Worm (Caenorhabditis elegans) whole organism, young adult: ENCODE data around the gene lido-18.

ENCODE experiments used
- D2030.7 ChIP-seq: fragments of 200-800 bp; sonication (Bioruptor generic); IDR thresholded peaks from 2 replicates; pipeline ENCODE4 v1.3.6; 2022; ENCODE audit warnings: missing genetic modification reagents, missing genetic modification characterization, missing compliant biosample characterization
- F33H1.4 ChIP-seq: fragments of 200-800 bp; sonication (Bioruptor generic); IDR thresholded peaks from 2 replicates; pipeline ENCODE4 v1.3.6; 2022; ENCODE audit warnings: missing genetic modification reagents, missing genetic modification characterization, missing compliant biosample characterization
- F37B4.10 ChIP-seq: fragments of 200-800 bp; sonication (Bioruptor generic); IDR thresholded peaks from 2 replicates; pipeline ENCODE4 v1.3.6; 2022; ENCODE audit warnings: missing genetic modification characterization, missing compliant biosample characterization
- F49E8.2 ChIP-seq: sonication (generic microtip); optimal IDR thresholded peaks from 3 replicates; lab custom pipeline; 2017; ENCODE audit warnings: missing genetic modification characterization, mild to moderate bottlenecking, missing compliant biosample characterization, antibody characterized with exemption, moderate library complexity; ENCODE audit not compliant: insufficient read depth
- F55B11.4 ChIP-seq: sonication (generic microtip); optimal IDR thresholded peaks from 2 replicates; lab custom pipeline; 2016; ENCODE audit warnings: missing compliant biosample characterization, missing genetic modification characterization, borderline replicate concordance; ENCODE audit not compliant: insufficient read depth
- T26A5.8 ChIP-seq: sonication (generic microtip); optimal IDR thresholded peaks from 2 replicates; lab custom pipeline; 2016; ENCODE audit warnings: missing genetic modification characterization, missing compliant biosample characterization
- aptf-3 ChIP-seq: fragments of 200-800 bp; sonication (Bioruptor generic); IDR thresholded peaks from 2 replicates; pipeline ENCODE4 v1.3.6; 2022; ENCODE audit warnings: missing genetic modification characterization, missing compliant biosample characterization
- attf-5 ChIP-seq: fragments of 200-800 bp; sonication (Bioruptor generic); optimal IDR thresholded peaks from 2 replicates; lab custom pipeline; 2018; ENCODE audit warnings: mild to moderate bottlenecking, missing genetic modification characterization, missing compliant biosample characterization
- bed-1 ChIP-seq: fragments of 200-800 bp; sonication (Bioruptor generic); IDR thresholded peaks from 2 replicates; pipeline ENCODE4 v1.3.6; 2022; ENCODE audit warnings: missing genetic modification reagents, missing genetic modification characterization, missing compliant biosample characterization
- cebp-1 ChIP-seq, 2 experiments: fragments of 200-800 bp in 1 of 2; sonication (Bioruptor generic) in 1 of 2; sonication (generic microtip) in 1 of 2; IDR thresholded peaks in 1 of 2; optimal IDR thresholded peaks in 1 of 2; 2 replicates each; pipeline versions ENCODE4 v1.3.6 to Lab custom; 2017 to 2022; ENCODE audit warnings: missing compliant biosample characterization in 2 of 2, missing genetic modification characterization in 2 of 2, mild to moderate bottlenecking in 1 of 2, missing genetic modification reagents in 1 of 2, moderate library complexity in 1 of 2
- ceh-58 ChIP-seq: fragments of 200-800 bp; sonication (Bioruptor generic); IDR thresholded peaks from 2 replicates; pipeline ENCODE4 v1.3.6; 2022; ENCODE audit warnings: missing genetic modification characterization, missing compliant biosample characterization
- ceh-91 ChIP-seq: fragments of 200-800 bp; sonication (Bioruptor generic); IDR thresholded peaks from 2 replicates; pipeline ENCODE4 v1.3.6; 2022; ENCODE audit warnings: missing genetic modification reagents, missing genetic modification characterization, missing compliant biosample characterization
- efl-1 ChIP-seq: fragments of 150-350 bp; optimal IDR thresholded peaks from 2 replicates; lab custom pipeline; 2014; ENCODE audit warnings: missing biosample characterization, missing genetic modification reagents, missing genetic modification characterization
- egl-44 ChIP-seq: fragments of 200-800 bp; sonication (Bioruptor generic); IDR thresholded peaks from 2 replicates; pipeline ENCODE4 v1.3.6; 2022; ENCODE audit warnings: missing genetic modification reagents, missing genetic modification characterization, missing compliant biosample characterization
- egrh-3 ChIP-seq: fragments of 200-800 bp; sonication (Bioruptor generic); IDR thresholded peaks from 2 replicates; pipeline ENCODE4 v1.3.6; 2022; ENCODE audit warnings: missing genetic modification reagents, missing genetic modification characterization, missing compliant biosample characterization
- ekl-4 ChIP-seq: fragments of 200-800 bp; sonication (Bioruptor generic); IDR thresholded peaks from 2 replicates; pipeline ENCODE4 v1.3.6; 2022; ENCODE audit warnings: missing genetic modification reagents, missing genetic modification characterization, missing compliant biosample characterization
- fkh-3 ChIP-seq: sonication (generic microtip); optimal IDR thresholded peaks from 2 replicates; lab custom pipeline; 2016; ENCODE audit warnings: mild to moderate bottlenecking, missing genetic modification characterization, missing compliant biosample characterization
- gei-17 ChIP-seq: fragments of 200-800 bp; sonication (Bioruptor generic); optimal IDR thresholded peaks from 2 replicates; lab custom pipeline; 2018; ENCODE audit warnings: mild to moderate bottlenecking, missing genetic modification characterization, missing compliant biosample characterization
- him-1 ChIP-seq: sonication (generic microtip); optimal IDR thresholded peaks from 2 replicates; lab custom pipeline; 2016; ENCODE audit warnings: missing genotype, missing genetic modification reagents, missing genetic modification characterization, missing compliant biosample characterization
- hlh-26 ChIP-seq: fragments of 200-800 bp; sonication (Bioruptor generic); conservative IDR thresholded peaks from 2 replicates; pipeline ENCODE4 v1.3.6; 2022; ENCODE audit warnings: missing genetic modification reagents, missing genetic modification characterization, missing compliant biosample characterization
- hmg-20 ChIP-seq: fragments of 200-800 bp; sonication (Bioruptor generic); IDR thresholded peaks from 2 replicates; pipeline ENCODE4 v1.3.6; 2022; ENCODE audit warnings: missing genetic modification reagents, missing genetic modification characterization, missing compliant biosample characterization
- lin-54 ChIP-seq: fragments of 200-800 bp; sonication (Bioruptor generic); optimal IDR thresholded peaks from 2 replicates; lab custom pipeline; 2018; ENCODE audit warnings: mild to moderate bottlenecking, missing genetic modification characterization, missing compliant biosample characterization
- lsl-1 ChIP-seq: fragments of 200-800 bp; sonication (Bioruptor generic); optimal IDR thresholded peaks from 2 replicates; lab custom pipeline; 2018; ENCODE audit warnings: mild to moderate bottlenecking, missing genetic modification characterization, moderate library complexity, missing compliant biosample characterization
- madf-3 ChIP-seq: fragments of 200-800 bp; sonication (Bioruptor generic); IDR thresholded peaks from 2 replicates; pipeline ENCODE4 v1.3.6; 2022; ENCODE audit warnings: missing genetic modification reagents, missing genetic modification characterization, missing compliant biosample characterization
- madf-6 ChIP-seq: fragments of 200-800 bp; sonication (Bioruptor generic); IDR thresholded peaks from 2 replicates; pipeline ENCODE4 v1.3.6; 2022; ENCODE audit warnings: missing genetic modification reagents, missing genetic modification characterization, missing compliant biosample characterization
- madf-8 ChIP-seq: fragments of 200-800 bp; sonication (Bioruptor generic); conservative IDR thresholded peaks from 2 replicates; pipeline ENCODE4 v1.3.6; 2022; ENCODE audit warnings: missing genetic modification reagents, missing genetic modification characterization, missing compliant biosample characterization
- mcd-1 ChIP-seq: fragments of 200-800 bp; sonication (Bioruptor generic); IDR thresholded peaks from 2 replicates; pipeline ENCODE4 v1.3.6; 2022; ENCODE audit warnings: missing genetic modification reagents, missing genetic modification characterization, missing compliant biosample characterization
- mxl-1 ChIP-seq: sonication (generic microtip); optimal IDR thresholded peaks from 2 replicates; lab custom pipeline; 2016; ENCODE audit warnings: missing genetic modification characterization, missing compliant biosample characterization
- pbrm-1 ChIP-seq: fragments of 200-800 bp; sonication (Bioruptor generic); IDR thresholded peaks from 2 replicates; pipeline ENCODE4 v1.3.6; 2022; ENCODE audit warnings: missing genetic modification reagents, missing genetic modification characterization, missing compliant biosample characterization
- rec-8 ChIP-seq, 2 experiments: sonication (generic microtip); optimal IDR thresholded peaks; 2 replicates each; lab custom pipeline; 2016; ENCODE audit warnings: mild to moderate bottlenecking in 2 of 2, missing genetic modification characterization in 2 of 2, missing genetic modification reagents in 2 of 2, missing genotype in 2 of 2, missing biosample characterization in 1 of 2, missing compliant biosample characterization in 1 of 2, moderate library complexity in 1 of 2
- repo-1 ChIP-seq: sonication (generic microtip); optimal IDR thresholded peaks from 2 replicates; lab custom pipeline; 2017; ENCODE audit warnings: mild to moderate bottlenecking, missing genetic modification characterization, missing compliant biosample characterization
- sdz-38 ChIP-seq: sonication (generic microtip); optimal IDR thresholded peaks from 2 replicates; lab custom pipeline; 2016; ENCODE audit warnings: missing genotype, missing genetic modification characterization, missing compliant biosample characterization
- snpc-1.1 ChIP-seq: sonication (generic microtip); optimal IDR thresholded peaks from 2 replicates; lab custom pipeline; 2017; ENCODE audit warnings: missing genetic modification characterization, mild to moderate bottlenecking, missing compliant biosample characterization, antibody characterized with exemption, moderate library complexity, missing genotype, missing genetic modification reagents; ENCODE audit not compliant: insufficient read depth
- sptf-2 ChIP-seq: fragments of 200-800 bp; sonication (Bioruptor generic); optimal IDR thresholded peaks from 2 replicates; lab custom pipeline; 2018; ENCODE audit warnings: mild to moderate bottlenecking, missing genetic modification characterization, missing compliant biosample characterization
- tbp1 ChIP-seq: fragments of 200-800 bp; sonication (Bioruptor generic); optimal IDR thresholded peaks from 2 replicates; lab custom pipeline; 2018; ENCODE audit warnings: mild to moderate bottlenecking, missing genetic modification characterization, missing compliant biosample characterization
- tbx-9 ChIP-seq: sonication (generic microtip); optimal IDR thresholded peaks from 2 replicates; lab custom pipeline; 2016; ENCODE audit warnings: borderline replicate concordance, missing genetic modification characterization, inconsistent platforms, missing compliant biosample characterization
- zfh-2 ChIP-seq: fragments of 200-800 bp; sonication (Bioruptor generic); conservative IDR thresholded peaks from 2 replicates; pipeline ENCODE4 v1.3.6; 2022; ENCODE audit warnings: missing genetic modification reagents, missing genetic modification characterization, missing compliant biosample characterization
- ztf-18 ChIP-seq: sonication (generic microtip); optimal IDR thresholded peaks from 2 replicates; lab custom pipeline; 2016; ENCODE audit warnings: missing genotype, mild to moderate bottlenecking, missing genetic modification characterization, missing compliant biosample characterization
- ztf-22 ChIP-seq: fragments of 200-800 bp; sonication (Bioruptor generic); optimal IDR thresholded peaks from 2 replicates; lab custom pipeline; 2018; ENCODE audit warnings: mild to moderate bottlenecking, missing genetic modification characterization, moderate library complexity, missing compliant biosample characterization

The lido-18 gene

DNA sequence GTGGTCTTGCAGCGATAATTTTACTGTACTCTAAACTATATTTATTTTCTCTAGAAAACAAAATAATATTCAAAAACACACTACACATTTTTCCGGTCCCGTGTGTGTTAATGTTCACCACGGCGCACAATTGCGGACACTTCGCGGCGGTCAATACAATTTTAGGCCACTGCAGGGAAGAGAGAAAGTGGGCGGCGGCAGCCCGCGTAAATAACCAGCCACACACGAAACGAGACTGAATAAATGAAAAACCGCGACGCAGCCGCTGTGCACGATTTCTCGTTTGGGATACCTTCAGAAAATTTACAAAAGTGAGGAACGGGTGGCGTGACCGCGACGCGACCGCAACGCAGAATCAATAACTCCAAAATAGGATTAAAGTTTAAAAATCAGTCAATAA, 48.9 kb downstream of the lido-18 start (continued):
- TF ChIP-seq tbx-9 (tag; lab: Kevin White, UChicago) (no peak), D2030.7 (GFP tag; lab: Robert Waterston, UW) (no peak), ztf-22 (GFP tag; lab: Kevin White, UChicago) (no peak), mcd-1 (GFP tag; lab: Robert Waterston, UW) (peak; percentile 38; the same call in 1 of the 2 replicates), ekl-4 (GFP tag; lab: Robert Waterston, UW) (0 out of 2 replicates have a peak, but pooled peaks have one; percentile 29), lin-54 (GFP tag; lab: Kevin White, UChicago) (peak; percentile 33), fkh-3 (tag; lab: Kevin White, UChicago) (no peak), egrh-3 (GFP tag; lab: Robert Waterston, UW) (no peak), F49E8.2 (tag; lab: Kevin White, UChicago) (no peak), sptf-2 (GFP tag; lab: Kevin White, UChicago) (no peak), F37B4.10 (GFP tag; lab: Robert Waterston, UW) (no peak), hmg-20 (no peak), sdz-38 (tag; lab: Kevin White, UChicago) (no peak), rec-8 (tag; optimal IDR thresholded peaks at IDR 0.05; lab: Kevin White, UChicago) (no peak), egl-44 (GFP tag; lab: Robert Waterston, UW) (no peak), F55B11.4 (no peak), bed-1 (GFP tag; lab: Robert Waterston, UW) (no peak), tbp1 (GFP tag; lab: Kevin White, UChicago) (no peak), efl-1 (peak; percentile 30), repo-1 (tag; lab: Kevin White, UChicago) (no peak), mxl-1 (tag; lab: Kevin White, UChicago) (no peak), cebp-1 (GFP tag; IDR thresholded peaks at IDR 0.05; lab: Robert Waterston, UW) (no peak), cebp-1 (tag; optimal IDR thresholded peaks at IDR 0.05; lab: Kevin White, UChicago) (no peak), T26A5.8 (tag; lab: Kevin White, UChicago) (no peak), F33H1.4 (GFP tag; lab: Robert Waterston, UW) (no peak), snpc-1.1 (no peak)

DNA sequence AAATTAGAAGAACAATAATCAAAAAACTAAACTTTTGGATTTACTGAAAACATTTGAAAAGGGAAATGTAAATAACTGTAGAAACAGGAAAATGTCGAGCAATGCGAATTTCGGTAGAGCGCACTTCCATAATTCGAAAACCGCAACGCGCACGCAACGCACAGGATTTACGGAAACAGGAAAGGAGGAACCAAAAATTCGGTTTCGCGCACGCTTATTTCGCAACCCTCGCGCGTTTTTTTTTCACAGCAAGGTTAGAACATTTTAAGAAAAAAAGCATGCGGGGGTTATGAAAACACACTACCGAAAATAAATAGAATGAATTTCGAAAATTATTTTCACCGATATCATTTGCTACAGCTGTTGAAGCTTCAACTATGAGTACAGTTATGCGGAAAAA, 49.4 kb downstream of the lido-18 start:
- TF ChIP-seq F33H1.4 (GFP tag; lab: Robert Waterston, UW) = no peak
- no peak for TF ChIP-seq zfh-2 (GFP tag; lab: Robert Waterston, UW)
- no peak for TF ChIP-seq ekl-4 (GFP tag; lab: Robert Waterston, UW)
- no peak for TF ChIP-seq aptf-3 (GFP tag; lab: Robert Waterston, UW)
- no peak for TF ChIP-seq him-1 (tag; lab: Kevin White, UChicago)
- no peak for TF ChIP-seq hlh-26 (GFP tag; lab: Robert Waterston, UW)
- TF ChIP-seq cebp-1 (GFP tag; IDR thresholded peaks at IDR 0.05; lab: Robert Waterston, UW) = no peak
- TF ChIP-seq cebp-1 (tag; optimal IDR thresholded peaks at IDR 0.05; lab: Kevin White, UChicago) = peak; percentile 73
- 0 out of 2 replicates have a peak, but pooled peaks have one; percentile 52 for TF ChIP-seq madf-3 (GFP tag; lab: Robert Waterston, UW)
- no peak for TF ChIP-seq ceh-58 (GFP tag; lab: Robert Waterston, UW)
- no peak for TF ChIP-seq fkh-3 (tag; lab: Kevin White, UChicago)
- TF ChIP-seq tbx-9 (tag; lab: Kevin White, UChicago) = no peak
- TF ChIP-seq snpc-1.1 = peak; percentile 31
- no peak for TF ChIP-seq pbrm-1 (GFP tag; lab: Robert Waterston, UW)

DNA sequence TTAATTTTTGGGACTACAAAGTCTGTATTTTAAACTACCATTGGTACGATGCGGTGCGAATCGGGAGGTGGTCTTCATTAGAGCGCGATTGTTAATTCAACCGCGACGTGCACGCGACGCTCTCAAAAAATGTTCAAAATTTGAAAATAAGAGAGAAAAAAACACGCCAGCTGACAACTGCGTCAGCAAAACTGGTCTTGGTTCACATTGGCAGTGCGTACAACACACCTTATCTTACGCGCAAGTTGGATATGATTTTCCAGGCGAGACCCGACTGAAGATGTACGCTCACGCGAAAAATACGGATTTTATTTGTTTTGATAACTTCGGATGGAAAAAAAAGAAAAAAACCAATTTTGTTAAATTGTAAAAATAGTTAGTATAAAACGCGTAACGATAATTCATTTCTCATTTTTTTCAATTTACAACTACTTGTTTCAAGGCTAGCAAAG, 49.9 kb downstream of the lido-18 start, which contains the start of gene C03B8.3:
TSS of gene C03B8.3 (plus strand) at position 402 of the 452 bp plus-strand sequence.
- TF ChIP-seq madf-6 (GFP tag; lab: Robert Waterston, UW) (peak; percentile 57; the same call in 1 of the 2 replicates), F33H1.4 (GFP tag; lab: Robert Waterston, UW) (peak; percentile 34), lin-54 (GFP tag; lab: Kevin White, UChicago) (peak; percentile 17), ceh-91 (GFP tag; lab: Robert Waterston, UW) (peak; percentile 38; the same call in 1 of the 2 replicates), mcd-1 (GFP tag; lab: Robert Waterston, UW) (no peak), ztf-18 (tag; lab: Kevin White, UChicago) (peak; percentile 86), madf-8 (GFP tag; lab: Robert Waterston, UW) (peak; percentile 30; the same call in 1 of the 2 replicates), attf-5 (GFP tag; lab: Kevin White, UChicago) (peak; percentile 25), gei-17 (GFP tag; lab: Kevin White, UChicago) (no peak), pbrm-1 (GFP tag; lab: Robert Waterston, UW) (0 out of 2 replicates have a peak, but pooled peaks have one; percentile 34), lsl-1 (peak; percentile 18), ztf-22 (GFP tag; lab: Kevin White, UChicago) (no peak)
